Worm (Caenorhabditis elegans): Measurements from ENCODE around the gene zmp-1.

The zmp-1 gene

ce11 chrIII:5981407-5981806, 48.7 kb upstream of the zmp-1 start (continued):
- TF ChIP-seq C16A3.4 (tag; optimal IDR thresholded peaks at IDR 0.05) (no peak), sptf-1 (tag; optimal IDR thresholded peaks at IDR 0.05) (no peak), aly-2 (tag; optimal IDR thresholded peaks at IDR 0.05) (no peak), xbp-1 (tag; optimal IDR thresholded peaks at IDR 0.05) (no peak), lin-14 (GFP tag; optimal IDR thresholded peaks at IDR 0.05) (peak; percentile 60), ceh-82 (tag; optimal IDR thresholded peaks at IDR 0.05) (no peak)

ce11 chrIII:5980274-5980918, 47.6 kb upstream of the zmp-1 start:
- TF ChIP-seq dsc-1 (tag; optimal IDR thresholded peaks at IDR 0.05) (peak; percentile 99), efl-1 (optimal IDR thresholded peaks at IDR 0.05) (no peak), efl-1 (GFP tag; optimal IDR thresholded peaks at IDR 0.05 in 1 of 2) (peak in 1 of 2 experiments; percentile 41), efl-3 (GFP tag; optimal IDR thresholded peaks at IDR 0.05) (no peak), fkh-4 (tag; optimal IDR thresholded peaks at IDR 0.05; ENCODE audit: borderline replicate concordance) (peak; percentile 92), nhr-71 (tag; optimal IDR thresholded peaks at IDR 0.05) (peak; percentile 11), lin-14 (GFP tag; optimal IDR thresholded peaks at IDR 0.05) (peak; percentile 12), jun-1 (tag; optimal IDR thresholded peaks at IDR 0.05) (no peak)

- TF ChIP-seq lin-14 (GFP tag; optimal IDR thresholded peaks at IDR 0.05) (peak; percentile 12), dsc-1 (tag; optimal IDR thresholded peaks at IDR 0.05) (peak; percentile 87), fkh-4 (tag; optimal IDR thresholded peaks at IDR 0.05; ENCODE audit: borderline replicate concordance) (peak; percentile 84), dpl-1 (GFP tag; optimal IDR thresholded peaks at IDR 0.05) (no peak)
Observed at ce11 chrIII:5976021-5976420, 43.3 kb upstream of the zmp-1 start.

ce11 chrIII:5975005-5975730, 42.4 kb upstream of the zmp-1 start, which contains the start of gene mlp-1:
mlp-1 (minus strand) TSS chrIII:5975055.
- TF ChIP-seq nhr-237 (tag; optimal IDR thresholded peaks at IDR 0.05) (no peak), sup-37 (GFP tag; optimal IDR thresholded peaks at IDR 0.05) (no peak)

ce11 chrIII:5967640-5968039, 34.9 kb upstream of the zmp-1 start:
- TF ChIP-seq efl-1 (optimal IDR thresholded peaks at IDR 0.05), result no peak
- TF ChIP-seq efl-1 (GFP tag; optimal IDR thresholded peaks at IDR 0.05 in 1 of 2), result no peak
- no peak for TF ChIP-seq blmp-1 (tag; optimal IDR thresholded peaks at IDR 0.05)
- no peak for TF ChIP-seq swsn-7 (tag; optimal IDR thresholded peaks at IDR 0.05)
- TF ChIP-seq unc-62 (GFP tag; optimal IDR thresholded peaks at IDR 0.05), result no peak
- TF ChIP-seq snu-23 (GFP tag; optimal IDR thresholded peaks at IDR 0.05), result no peak
- no peak for TF ChIP-seq hlh-4 (tag; optimal IDR thresholded peaks at IDR 0.05)
- no peak for TF ChIP-seq Y116A8C.19 (tag; optimal IDR thresholded peaks at IDR 0.05; ENCODE audit: borderline replicate concordance)
- no peak for TF ChIP-seq nhr-12 (tag; optimal IDR thresholded peaks at IDR 0.05)
- no peak for TF ChIP-seq lin-13 (GFP tag; optimal IDR thresholded peaks at IDR 0.05)
- no peak for TF ChIP-seq fkh-4 (tag; optimal IDR thresholded peaks at IDR 0.05; ENCODE audit: borderline replicate concordance)
- TF ChIP-seq nhr-77 (tag; optimal IDR thresholded peaks at IDR 0.05), result no peak
- no peak for TF ChIP-seq irx-1 (tag; optimal IDR thresholded peaks at IDR 0.05)
- no peak for TF ChIP-seq aha-1 (tag; optimal IDR thresholded peaks at IDR 0.05)
- TF ChIP-seq ceh-90 (tag; optimal IDR thresholded peaks at IDR 0.05), result no peak
- TF ChIP-seq ceh-88 (GFP tag; IDR thresholded peaks at IDR 0.05), result no peak
- TF ChIP-seq F16B12.6 (tag; optimal IDR thresholded peaks at IDR 0.05), result no peak

- TF ChIP-seq alr-1 (tag; optimal IDR thresholded peaks at IDR 0.05; ENCODE audit: borderline replicate concordance) (no peak), irx-1 (tag; optimal IDR thresholded peaks at IDR 0.05) (no peak), ces-1 (GFP tag; optimal IDR thresholded peaks at IDR 0.05) (no peak), hpl-2 (GFP tag; optimal IDR thresholded peaks at IDR 0.05) (no peak), nhr-20 (tag; optimal IDR thresholded peaks at IDR 0.05) (no peak), pqm-1 (tag; optimal IDR thresholded peaks at IDR 0.05) (no peak), nhr-77 (tag; optimal IDR thresholded peaks at IDR 0.05) (no peak)
Observed at ce11 chrIII:5965839-5966463, 33.2 kb upstream of the zmp-1 start, which contains the start of gene dct-6. dct-6 (plus strand) TSS chrIII:5966413.

All from whole organism, L1 larva.